Fruit fly (Drosophila melanogaster): ENCODE results near the gene CG17026.

CG17026 gene

DNA sequence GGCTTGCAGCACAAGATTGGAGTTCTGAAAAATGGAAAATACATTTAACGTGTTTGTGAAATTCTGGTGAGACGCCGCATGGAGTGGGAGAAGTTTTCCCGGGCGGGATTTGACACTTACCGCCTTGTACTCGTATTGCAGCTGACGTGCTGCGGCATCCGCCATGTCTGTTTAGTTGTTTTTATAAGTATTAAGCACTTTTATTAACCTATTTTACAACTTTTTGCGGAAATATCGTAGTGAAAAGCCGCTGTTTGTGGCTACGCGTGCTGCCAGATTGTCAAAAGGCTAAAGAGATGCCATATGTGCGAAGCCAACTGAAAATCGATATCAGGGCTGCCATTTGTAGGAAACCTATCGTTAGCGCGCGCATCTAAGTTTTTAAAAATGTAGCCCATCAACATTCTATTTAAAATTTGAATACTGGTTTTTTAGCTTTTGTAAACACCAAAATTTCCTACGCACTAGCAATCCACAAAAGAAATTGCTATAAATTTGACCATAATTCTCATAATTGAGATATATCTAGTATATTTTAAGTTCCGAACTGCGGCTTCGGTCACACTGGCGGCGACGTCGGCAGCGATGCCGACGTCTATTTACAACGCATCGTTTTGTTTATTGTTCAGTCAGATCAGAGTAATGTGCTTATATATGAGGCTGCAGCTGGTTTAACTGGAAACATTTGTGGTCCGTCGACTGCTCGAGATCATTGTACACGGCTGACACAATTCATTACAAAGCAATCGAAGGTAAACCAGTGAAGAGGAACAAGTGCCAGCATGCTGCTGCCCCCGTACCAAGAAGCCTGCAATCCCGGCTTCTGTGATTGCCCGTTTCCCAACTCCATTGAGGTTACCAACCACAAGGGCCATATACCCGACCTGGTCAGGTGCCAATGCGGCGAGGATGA is 7.3 kb upstream of the CG17026 start, which contains the start of the genes Brr2 and CG10516 (continued):
- TF ChIP-seq CG17385 (GFP tag; optimal IDR thresholded peaks at IDR 0.05) (no peak), CG14667 (GFP tag; IDR thresholded peaks at IDR 0.05) (no peak), Adf1 (GFP tag; IDR thresholded peaks at IDR 0.05) (peak; percentile 97), CG1233 (GFP tag; optimal IDR thresholded peaks at IDR 0.05) (no peak), CG17829 (tag; optimal IDR thresholded peaks at IDR 0.05) (peak; percentile 76), CG4360 (GFP tag; IDR thresholded peaks at IDR 0.05) (no peak), Sry-δ (GFP tag; optimal IDR thresholded peaks at IDR 0.05) (peak; percentile 71), ap (GFP tag; IDR thresholded peaks at IDR 0.05) (peak; percentile 5; the same call in 1 of the 2 replicates), gfzf (GFP tag; optimal IDR thresholded peaks at IDR 0.05) (peak; percentile 73), unc-4 (GFP tag; IDR thresholded peaks at IDR 0.05; ENCODE audit: partially characterized antibody) (peak; percentile 38; the same call in 1 of the 2 replicates), HLHmδ (GFP tag; optimal IDR thresholded peaks at IDR 0.05) (no peak)

DNA sequence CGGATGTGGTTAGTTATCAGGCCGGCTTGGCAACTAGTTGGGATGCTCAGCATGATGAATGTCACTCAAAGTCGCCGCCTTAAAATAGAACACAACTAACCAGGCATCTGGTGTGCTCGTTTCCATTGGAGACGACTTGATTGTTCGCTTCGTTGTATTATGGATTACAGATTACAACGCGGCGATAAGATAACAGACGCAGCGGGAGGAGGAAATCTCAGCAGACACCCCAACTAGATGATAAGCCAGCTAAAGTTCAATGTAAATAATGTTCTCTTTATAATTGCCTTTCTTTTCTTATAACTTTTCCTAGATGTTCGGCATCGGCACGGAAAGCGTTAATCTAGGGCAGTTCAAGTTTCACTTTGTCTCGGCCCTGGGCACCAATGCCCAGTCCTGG is 6.5 kb upstream of the CG17026 start:
- no peak for TF ChIP-seq ara (GFP tag; IDR thresholded peaks at IDR 0.05)
- no peak for TF ChIP-seq Adf1 (GFP tag; IDR thresholded peaks at IDR 0.05)
- no peak for TF ChIP-seq CG8089 (GFP tag; optimal IDR thresholded peaks at IDR 0.05)
- no peak for TF ChIP-seq CG34224 (GFP tag; IDR thresholded peaks at IDR 0.05; ENCODE audit: partially characterized antibody)
- TF ChIP-seq CG34376 (GFP tag; optimal IDR thresholded peaks at IDR 0.05), result peak; percentile 51
- TF ChIP-seq gro (GFP tag; optimal IDR thresholded peaks at IDR 0.05), result no peak
- TF ChIP-seq usp (GFP tag; optimal IDR thresholded peaks at IDR 0.05), result no peak
- no peak for TF ChIP-seq Elba2 (GFP tag; optimal IDR thresholded peaks at IDR 0.05)
- TF ChIP-seq mirr (GFP tag; optimal IDR thresholded peaks at IDR 0.05), result peak; percentile 1
- TF ChIP-seq pros (GFP tag; optimal IDR thresholded peaks at IDR 0.05), result peak; percentile 23
- TF ChIP-seq sug (tag; optimal IDR thresholded peaks at IDR 0.05), result peak; percentile 59

DNA sequence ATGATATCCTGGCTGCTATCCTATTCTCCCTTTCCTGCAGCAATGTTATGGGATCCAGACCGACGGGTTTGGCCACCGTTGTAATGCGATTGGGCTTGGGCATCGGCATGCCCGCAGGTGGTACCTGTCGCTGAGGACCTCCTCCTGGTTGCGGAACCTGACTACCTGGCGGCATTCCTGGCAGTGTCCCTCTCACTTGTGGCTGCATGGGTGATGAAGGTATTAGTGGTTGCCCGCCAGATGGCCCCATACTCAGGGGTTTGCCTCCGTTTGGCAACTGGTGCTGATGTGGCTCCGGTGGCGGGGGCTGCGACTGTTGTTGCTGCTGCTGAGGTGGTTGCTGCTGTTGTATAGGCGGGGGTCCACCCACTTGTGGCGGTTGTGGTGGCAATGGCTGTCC is 1.0 kb upstream of the CG17026 start:
- TF ChIP-seq CG4820 (GFP tag; optimal IDR thresholded peaks at IDR 0.05), result no peak
- peak; percentile 90 for TF ChIP-seq Ets65A (GFP tag)
- TF ChIP-seq Hr51 (GFP tag; optimal IDR thresholded peaks at IDR 0.05), result no peak
- no peak for TF ChIP-seq CG8290 (GFP tag; optimal IDR thresholded peaks at IDR 0.05)
- no peak for TF ChIP-seq CG8290 (tag; optimal IDR thresholded peaks at IDR 0.05)
- peak; percentile 12 for TF ChIP-seq Med (GFP tag)
- no peak for TF ChIP-seq CG5953 (GFP tag; IDR thresholded peaks at IDR 0.05)
- TF ChIP-seq Ssrp (tag; optimal IDR thresholded peaks at IDR 0.05), result no peak
- TF ChIP-seq lov (optimal IDR thresholded peaks at IDR 0.05), result no peak
- no peak for TF ChIP-seq lov (GFP tag; IDR thresholded peaks at IDR 0.05)
- TF ChIP-seq CG8924 (tag; optimal IDR thresholded peaks at IDR 0.05), result no peak
- 0 out of 2 replicates have a peak, but pooled peaks have one; percentile 28 for TF ChIP-seq CG16779 (GFP tag; IDR thresholded peaks at IDR 0.05)

DNA sequence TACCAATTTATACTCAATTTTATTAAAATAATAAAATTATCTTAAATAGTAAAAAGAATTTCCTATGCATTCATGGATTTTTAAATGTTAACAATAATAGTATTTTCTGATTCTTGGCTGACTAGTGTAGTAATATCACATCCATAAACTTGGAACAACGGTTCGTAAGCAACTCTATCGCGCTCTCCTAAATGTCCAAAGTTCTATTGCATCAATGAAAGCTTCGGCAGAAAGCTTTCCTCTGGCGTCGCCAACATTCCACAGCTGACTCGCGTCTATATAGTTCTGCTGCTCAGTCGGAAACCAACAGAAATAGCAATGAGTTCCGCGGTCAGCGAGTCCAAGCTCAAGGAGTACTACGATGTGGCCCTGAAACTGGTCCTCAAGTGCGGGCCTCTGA is 1.6 kb downstream of the CG17026 start, which contains the start of gene CG17029:
CG17029 (plus strand) TSS at position 113 of the 400 bp plus-strand sequence.
- peak; percentile 35; the same call in 1 of the 2 replicates for TF ChIP-seq CG32532 (GFP tag; IDR thresholded peaks at IDR 0.05)
- peak; percentile 55 for TF ChIP-seq ftz-f1 (GFP tag; optimal IDR thresholded peaks at IDR 0.05)
- 0 out of 4 replicates have a peak, but pooled peaks have one; percentile 25 for TF ChIP-seq chinmo (GFP tag; IDR thresholded peaks at IDR 0.05; ENCODE audit: partially characterized antibody)
- TF ChIP-seq CG6854 (GFP tag; optimal IDR thresholded peaks at IDR 0.05), result peak; percentile 44
- no peak for TF ChIP-seq CG7928 (GFP tag; optimal IDR thresholded peaks at IDR 0.05)
- no peak for TF ChIP-seq Lhr (GFP tag; optimal IDR thresholded peaks at IDR 0.05)
- no peak for TF ChIP-seq bcd (GFP tag; optimal IDR thresholded peaks at IDR 0.05)
- 0 out of 2 replicates have a peak, but pooled peaks have one; percentile 29 for TF ChIP-seq CG31441 (GFP tag; IDR thresholded peaks at IDR 0.05)
- peak; percentile 14; the same call in 1 of the 2 replicates for TF ChIP-seq Scr (GFP tag; IDR thresholded peaks at IDR 0.05; ENCODE audit: partially characterized antibody)
- peak in 1 of 2 experiments; percentile 42 for TF ChIP-seq Pdp1 (GFP tag; optimal IDR thresholded peaks at IDR 0.05)
- TF ChIP-seq CG2678 (tag; optimal IDR thresholded peaks at IDR 0.05), result peak; percentile 54
- TF ChIP-seq vvl (GFP tag; IDR thresholded peaks at IDR 0.05), result 0 out of 2 replicates have a peak, but pooled peaks have one; percentile 14
- peak; percentile 24 for TF ChIP-seq CG15514 (GFP tag; optimal IDR thresholded peaks at IDR 0.05)

Measured in whole organism, embryonic.